Worm (Caenorhabditis elegans): ENCODE data around the gene Y60A9.3.

Y60A9.3 gene

ce11 chrX:14399035-14399434, 16.0 kb downstream of the Y60A9.3 start:
- TF ChIP-seq fkh-10 (GFP tag; optimal IDR thresholded peaks at IDR 0.05) (peak; percentile 65), elt-3 (tag; optimal IDR thresholded peaks at IDR 0.05) (no peak)

ce11 chrX:14401230-14401629, 18.2 kb downstream of the Y60A9.3 start:
- no peak for TF ChIP-seq ama-1 (optimal IDR thresholded peaks at IDR 0.05)
- TF ChIP-seq fkh-4 (tag; optimal IDR thresholded peaks at IDR 0.05; ENCODE audit: borderline replicate concordance), result peak; percentile 73
- no peak for TF ChIP-seq nhr-12 (tag; optimal IDR thresholded peaks at IDR 0.05)
- TF ChIP-seq dsc-1 (tag; optimal IDR thresholded peaks at IDR 0.05), result peak; percentile 95

DNA sequence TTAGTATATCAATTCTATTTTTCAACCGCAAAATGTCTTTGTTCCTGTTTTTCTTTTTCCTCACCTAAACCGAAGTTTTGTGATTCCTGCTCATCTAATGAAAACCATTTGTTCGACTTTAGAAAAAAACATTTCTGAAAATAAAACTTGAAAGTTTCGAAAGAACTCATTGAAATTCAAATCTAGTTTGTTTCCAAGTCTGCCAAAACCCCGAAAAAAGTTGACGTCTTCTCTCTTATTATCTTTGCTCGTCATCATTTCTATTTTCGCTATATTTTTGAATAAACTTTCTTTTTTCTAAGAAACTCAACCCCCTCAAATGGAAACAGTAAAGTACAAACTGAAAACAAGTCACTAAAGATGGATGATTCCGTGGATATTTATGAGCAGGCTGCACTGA, 22.8 kb downstream of the Y60A9.3 start, which contains the start of gene frpr-17:
TSS of gene frpr-17 (plus strand) at position 301 of the 400 bp plus-strand sequence.
- TF ChIP-seq unc-30 (tag; optimal IDR thresholded peaks at IDR 0.05) (no peak), ama-1 (optimal IDR thresholded peaks at IDR 0.05) (no peak), egl-13 (tag; optimal IDR thresholded peaks at IDR 0.05) (no peak), fkh-4 (tag; optimal IDR thresholded peaks at IDR 0.05; ENCODE audit: borderline replicate concordance) (no peak)

DNA sequence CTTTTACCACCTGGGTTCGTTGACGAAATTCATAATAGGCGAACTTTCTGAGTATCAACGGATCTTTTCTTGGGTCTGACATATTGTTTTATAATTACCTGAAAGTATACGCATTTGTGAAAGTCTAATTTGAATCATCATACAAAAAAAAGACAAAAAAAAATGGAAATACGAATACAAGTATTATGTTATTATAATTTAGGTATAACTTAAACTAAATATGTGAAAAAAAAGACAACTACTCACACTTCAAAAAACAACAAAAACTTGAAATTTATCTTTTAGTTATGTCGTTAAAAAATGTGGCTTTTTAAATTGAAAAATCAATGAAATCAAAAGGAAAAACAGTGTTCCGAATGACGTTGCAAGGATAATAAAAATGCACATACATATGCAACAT, 29.7 kb downstream of the Y60A9.3 start, which contains the start of gene fbxa-179:
TSS of gene fbxa-179 (minus strand) at position 101 of the 400 bp plus-strand sequence.
- TF ChIP-seq ztf-11 (tag; optimal IDR thresholded peaks at IDR 0.05), result no peak
- no peak for TF ChIP-seq isw-1 (GFP tag; IDR thresholded peaks at IDR 0.05)
- TF ChIP-seq lir-3 (tag; optimal IDR thresholded peaks at IDR 0.05; ENCODE audit: poor library complexity), result no peak

- no peak for TF ChIP-seq nhr-84 (tag; optimal IDR thresholded peaks at IDR 0.05)
- TF ChIP-seq sup-37 (GFP tag; optimal IDR thresholded peaks at IDR 0.05), result no peak
- no peak for TF ChIP-seq hlh-4 (tag; optimal IDR thresholded peaks at IDR 0.05)
- no peak for TF ChIP-seq nhr-90 (tag; optimal IDR thresholded peaks at IDR 0.05; ENCODE audit: poor library complexity)
- no peak for TF ChIP-seq ama-1 (optimal IDR thresholded peaks at IDR 0.05)
- TF ChIP-seq sptf-1 (tag; optimal IDR thresholded peaks at IDR 0.05), result no peak
- TF ChIP-seq ztf-4 (tag; optimal IDR thresholded peaks at IDR 0.05), result no peak
- TF ChIP-seq ceh-82 (tag; optimal IDR thresholded peaks at IDR 0.05), result no peak
- no peak for TF ChIP-seq sox-4 (tag; optimal IDR thresholded peaks at IDR 0.05)
- no peak for TF ChIP-seq nhr-19 (GFP tag; conservative IDR thresholded peaks at IDR 0.05)
- no peak for TF ChIP-seq hpl-2 (GFP tag; optimal IDR thresholded peaks at IDR 0.05)
- TF ChIP-seq ceh-8 (GFP tag; optimal IDR thresholded peaks at IDR 0.05), result no peak
- TF ChIP-seq fkh-4 (tag; optimal IDR thresholded peaks at IDR 0.05; ENCODE audit: borderline replicate concordance), result no peak
Measured at ce11 chrX:14415641-14416040, 32.6 kb downstream of the Y60A9.3 start, which contains the start of gene F23D12.10. Gene F23D12.10 (minus strand): TSS chrX:14415741.

DNA sequence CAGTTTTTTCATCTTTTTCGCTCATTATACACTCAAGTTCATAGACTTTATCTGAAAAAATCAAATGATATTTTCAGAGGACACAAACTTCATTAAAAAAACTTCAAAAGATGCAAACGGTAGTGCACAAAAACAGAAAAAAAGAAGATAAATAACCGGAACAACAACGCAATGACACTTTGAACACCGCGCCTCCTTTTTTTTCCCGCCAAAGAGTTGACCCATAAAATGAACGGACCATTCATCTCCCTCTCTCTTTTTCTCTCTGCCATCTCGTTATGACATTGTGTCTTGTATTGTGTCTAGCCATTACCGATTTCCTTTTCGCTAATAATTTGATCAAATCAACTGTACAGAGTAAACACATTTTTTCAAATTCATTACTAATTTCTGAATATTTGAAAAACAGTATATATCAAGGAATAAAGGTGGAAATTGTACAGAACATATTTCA, 38.5 kb downstream of the Y60A9.3 start, which contains the start of gene F23D12.2:
TSS of gene F23D12.2 (minus strand) at position 51 of the 454 bp plus-strand sequence.
- TF ChIP-seq lin-15B (tag; optimal IDR thresholded peaks at IDR 0.05) (no peak), hlh-4 (tag; optimal IDR thresholded peaks at IDR 0.05) (no peak), unc-86 (tag; optimal IDR thresholded peaks at IDR 0.05) (no peak), fkh-10 (GFP tag; optimal IDR thresholded peaks at IDR 0.05) (no peak), hlh-17 (GFP tag; optimal IDR thresholded peaks at IDR 0.05; ENCODE audit: borderline replicate concordance) (no peak), C16A3.4 (tag; optimal IDR thresholded peaks at IDR 0.05) (no peak), lin-14 (GFP tag; optimal IDR thresholded peaks at IDR 0.05) (no peak), mab-9 (GFP tag; IDR thresholded peaks at IDR 0.05) (no peak), ceh-82 (tag; optimal IDR thresholded peaks at IDR 0.05) (no peak), blmp-1 (tag; optimal IDR thresholded peaks at IDR 0.05) (no peak), nhr-84 (tag; optimal IDR thresholded peaks at IDR 0.05) (no peak), sptf-1 (tag; optimal IDR thresholded peaks at IDR 0.05) (no peak), ztf-11 (tag; optimal IDR thresholded peaks at IDR 0.05) (no peak), pag-3 (tag; optimal IDR thresholded peaks at IDR 0.05; ENCODE audit: borderline replicate concordance, insufficient read depth) (no peak), efl-1 (optimal IDR thresholded peaks at IDR 0.05) (no peak), efl-1 (GFP tag; optimal IDR thresholded peaks at IDR 0.05 in 1 of 2) (no peak), nhr-71 (tag; optimal IDR thresholded peaks at IDR 0.05) (no peak), elt-2 (tag; optimal IDR thresholded peaks at IDR 0.05) (no peak), skn-1 (tag; optimal IDR thresholded peaks at IDR 0.05) (no peak), ets-5 (GFP tag; IDR thresholded peaks at IDR 0.05) (no peak)
